Fruit fly (Drosophila melanogaster) S2 (cell line): ENCODE measurements around the gene Bx42.

Experiments
- CG8478 ChIP-seq: fragments of >200 bp; optimal IDR thresholded peaks from 2 replicates; lab custom pipeline; 2018
- CTCF ChIP-seq, 2 experiments: fragments of >200 bp; optimal IDR thresholded peaks; 2 replicates each; lab custom pipeline; 2018

dm6 chrX:9064029-9064428 is 42.4 kb downstream of the Bx42 start:
- TF ChIP-seq CTCF (optimal IDR thresholded peaks at IDR 0.05; lab: Kevin White, UChicago), result no peak
- no peak for TF ChIP-seq CG8478 (lab: Kevin White, UChicago)
